Fruit fly (Drosophila melanogaster) whole organism, embryonic: ENCODE data around the gene dls.

Experiments used
- B-H1 ChIP-seq: fragments of 200-800 bp; sonication (Bioruptor generic); IDR thresholded peaks from 3 replicates; pipeline ENCODE4 v1.3.6; 2022; ENCODE audit warnings: missing biosample characterization, missing genetic modification characterization
- BEAF-32 ChIP-seq: fragments of 200-800 bp; sonication (Bioruptor generic); optimal IDR thresholded peaks from 3 replicates; lab custom pipeline; 2017; ENCODE audit warnings: missing biosample characterization, missing genetic modification characterization, mild to moderate bottlenecking, moderate library complexity, missing genetic modification reagents
- C15 ChIP-seq: fragments of 200-800 bp; sonication (Bioruptor generic); IDR thresholded peaks from 3 replicates; pipeline ENCODE4 v1.3.6; 2022; ENCODE audit warnings: missing biosample characterization, missing genetic modification characterization
- CG10543 ChIP-seq: fragments of 200-800 bp; sonication (Bioruptor generic); optimal IDR thresholded peaks from 3 replicates; lab custom pipeline; 2017; ENCODE audit warnings: missing biosample characterization, mild to moderate bottlenecking, missing genetic modification characterization, moderate library complexity
- CG11695 ChIP-seq: fragments of 200-800 bp; sonication (Bioruptor generic); IDR thresholded peaks from 3 replicates; pipeline ENCODE4 v1.3.6; 2022; ENCODE audit warnings: missing biosample characterization, missing genetic modification characterization
- CG12219 ChIP-seq: fragments of 200-800 bp; sonication (Bioruptor generic); optimal IDR thresholded peaks from 3 replicates; lab custom pipeline; 2018; ENCODE audit warnings: missing biosample characterization, mild to moderate bottlenecking, missing genetic modification characterization
- CG18476 ChIP-seq: fragments of 200-800 bp; sonication (Bioruptor generic); optimal IDR thresholded peaks from 2 replicates; lab custom pipeline; 2016; ENCODE audit warnings: missing biosample characterization, mild to moderate bottlenecking, missing genetic modification characterization
- CG18599 ChIP-seq: fragments of 200-800 bp; sonication (Bioruptor generic); optimal IDR thresholded peaks from 3 replicates; lab custom pipeline; 2017; ENCODE audit warnings: missing biosample characterization, missing genetic modification characterization, mild to moderate bottlenecking, moderate library complexity, missing genetic modification reagents
- CG2202 ChIP-seq: fragments of 200-800 bp; sonication (Bioruptor generic); optimal IDR thresholded peaks from 2 replicates; lab custom pipeline; 2018; ENCODE audit warnings: missing biosample characterization, mild to moderate bottlenecking, missing genetic modification characterization
- CG2889 ChIP-seq: fragments of 200-800 bp; sonication (Bioruptor generic); IDR thresholded peaks from 3 replicates; pipeline ENCODE4 v1.3.6; 2022; ENCODE audit warnings: missing biosample characterization, missing genetic modification characterization
- CG30020 ChIP-seq: fragments of 200-800 bp; optimal IDR thresholded peaks from 2 replicates; lab custom pipeline; 2019; ENCODE audit warnings: missing biosample characterization, mild to moderate bottlenecking, missing genetic modification characterization, moderate library complexity
- CG3065 ChIP-seq: fragments of 200-800 bp; sonication (Bioruptor generic); optimal IDR thresholded peaks from 2 replicates; lab custom pipeline; 2016; ENCODE audit warnings: missing biosample characterization, missing genetic modification characterization
- CG33557 ChIP-seq: fragments of 200-800 bp; sonication (Bioruptor generic); optimal IDR thresholded peaks from 2 replicates; lab custom pipeline; 2019; ENCODE audit warnings: missing biosample characterization, mild to moderate bottlenecking, missing genetic modification characterization, moderate library complexity
- CG34376 ChIP-seq: fragments of 200-800 bp; sonication (Bioruptor generic); optimal IDR thresholded peaks from 2 replicates; lab custom pipeline; 2018; ENCODE audit warnings: missing biosample characterization, mild to moderate bottlenecking, missing genetic modification characterization
- CG4328 ChIP-seq: fragments of 200-800 bp; sonication (Bioruptor generic); optimal IDR thresholded peaks from 3 replicates; lab custom pipeline; 2017; ENCODE audit warnings: missing biosample characterization, missing genetic modification reagents, missing genetic modification characterization
- CG6654 ChIP-seq: fragments of 200-800 bp; sonication (Bioruptor generic); optimal IDR thresholded peaks from 2 replicates; lab custom pipeline; 2017; ENCODE audit warnings: missing biosample characterization, mild to moderate bottlenecking, missing genetic modification characterization
- CG7271 ChIP-seq: fragments of 200-800 bp; sonication (Bioruptor generic); optimal IDR thresholded peaks from 2 replicates; lab custom pipeline; 2018; ENCODE audit warnings: missing biosample characterization, mild to moderate bottlenecking, missing genetic modification characterization, moderate library complexity
- CG7786 ChIP-seq: fragments of 200-800 bp; sonication (Bioruptor generic); optimal IDR thresholded peaks from 2 replicates; lab custom pipeline; 2016; ENCODE audit warnings: missing biosample characterization, missing genetic modification characterization
- CG8359 ChIP-seq: fragments of 200-800 bp; sonication (Bioruptor generic); optimal IDR thresholded peaks from 2 replicates; lab custom pipeline; 2017; ENCODE audit warnings: missing biosample characterization, mild to moderate bottlenecking, missing genetic modification characterization, borderline replicate concordance
- Doc2 ChIP-seq: fragments of 200-800 bp; sonication (Bioruptor generic); IDR thresholded peaks from 2 replicates; pipeline ENCODE4 v1.3.6; 2022; ENCODE audit warnings: missing biosample characterization, missing genetic modification characterization
- Dp ChIP-seq: fragments of 200-800 bp; sonication (Bioruptor generic); optimal IDR thresholded peaks from 2 replicates; lab custom pipeline; 2018; ENCODE audit warnings: missing biosample characterization, mild to moderate bottlenecking, missing genetic modification characterization, moderate library complexity
- Dref ChIP-seq: fragments of 200-800 bp; sonication (Bioruptor generic); IDR thresholded peaks from 2 replicates; pipeline ENCODE4 v1.3.6; 2022; ENCODE audit warnings: missing biosample characterization, missing genetic modification characterization
- Ets65A ChIP-seq: fragments of 200-800 bp; sonication (Bioruptor generic); peaks from one replicate; lab custom pipeline; 2016; ENCODE audit warnings: missing biosample characterization, missing genetic modification characterization
- HLH4C ChIP-seq: fragments of 200-800 bp; sonication (Bioruptor generic); IDR thresholded peaks from 3 replicates; pipeline ENCODE4 v1.3.6; 2022; ENCODE audit warnings: missing biosample characterization, missing genetic modification characterization; ENCODE audit not compliant: partially characterized antibody
- HmgD ChIP-seq: fragments of 200-800 bp; sonication (Bioruptor generic); optimal IDR thresholded peaks from 3 replicates; lab custom pipeline; 2016; ENCODE audit warnings: missing biosample characterization, missing genetic modification characterization
- Hmx ChIP-seq: fragments of 200-800 bp; sonication (Bioruptor generic); optimal IDR thresholded peaks from 2 replicates; lab custom pipeline; 2016; ENCODE audit warnings: missing biosample characterization, missing genetic modification characterization
- NC2α ChIP-seq: fragments of 200-800 bp; sonication (Bioruptor generic); optimal IDR thresholded peaks from 2 replicates; lab custom pipeline; 2016; ENCODE audit warnings: missing biosample characterization, missing genetic modification characterization
- Sin3A ChIP-seq: fragments of >200 bp; optimal IDR thresholded peaks from 2 replicates; lab custom pipeline; 2018
- Stat92E ChIP-seq, 3 experiments: fragments of >200 bp in 2 of 3; fragments of 200-800 bp in 1 of 3; sonication (Bioruptor generic) in 1 of 3; optimal IDR thresholded peaks; 2 replicates each; lab custom pipeline; 2017 to 2019; ENCODE audit warnings: missing biosample characterization in 3 of 3, missing genetic modification characterization in 3 of 3, mild to moderate bottlenecking in 1 of 3, moderate library complexity in 1 of 3
- ab ChIP-seq: fragments of 200-800 bp; sonication (Bioruptor generic); optimal IDR thresholded peaks from 2 replicates; lab custom pipeline; 2016; ENCODE audit warnings: missing biosample characterization, missing genetic modification characterization
- abd-A ChIP-seq: fragments of 200-800 bp; sonication (Bioruptor generic); optimal IDR thresholded peaks from 3 replicates; lab custom pipeline; 2019; ENCODE audit warnings: missing biosample characterization, mild to moderate bottlenecking, missing genetic modification characterization, moderate library complexity
- cato ChIP-seq: fragments of 200-800 bp; sonication (Bioruptor generic); optimal IDR thresholded peaks from 2 replicates; lab custom pipeline; 2016; ENCODE audit warnings: missing biosample characterization, missing genetic modification characterization, borderline replicate concordance
- exex ChIP-seq: fragments of 200-800 bp; sonication (Bioruptor generic); optimal IDR thresholded peaks from 4 replicates; lab custom pipeline; 2018; ENCODE audit warnings: missing biosample characterization, mild to moderate bottlenecking, missing genetic modification characterization, moderate library complexity
- fu2 ChIP-seq: fragments of 200-800 bp; sonication (Bioruptor generic); optimal IDR thresholded peaks from 2 replicates; lab custom pipeline; 2016; ENCODE audit warnings: missing biosample characterization, missing genetic modification characterization
- gcm ChIP-seq: fragments of 200-800 bp; sonication (Bioruptor generic); optimal IDR thresholded peaks from 2 replicates; lab custom pipeline; 2019; ENCODE audit warnings: missing biosample characterization, mild to moderate bottlenecking, missing genetic modification characterization, moderate library complexity
- grau ChIP-seq: fragments of 200-800 bp; optimal IDR thresholded peaks from 3 replicates; lab custom pipeline; 2019; ENCODE audit warnings: missing biosample characterization, mild to moderate bottlenecking, missing genetic modification characterization, moderate library complexity
- hbn ChIP-seq: fragments of 200-800 bp; sonication (Bioruptor generic); IDR thresholded peaks from 2 replicates; pipeline ENCODE4 v1.3.6; 2022; ENCODE audit warnings: missing biosample characterization, missing genetic modification characterization; ENCODE audit not compliant: partially characterized antibody
- lov ChIP-seq, 2 experiments: fragments of 200-800 bp in 1 of 2; fragments of >200 bp in 1 of 2; sonication (Bioruptor generic) in 1 of 2; IDR thresholded peaks in 1 of 2; optimal IDR thresholded peaks in 1 of 2; 2 replicates in 1 of 2; 3 replicates in 1 of 2; pipeline versions ENCODE4 v1.3.6 to Lab custom; 2017 to 2022; ENCODE audit warnings: missing biosample characterization in 1 of 2, missing genetic modification characterization in 1 of 2
- org-1 ChIP-seq: fragments of 200-800 bp; sonication (Bioruptor generic); optimal IDR thresholded peaks from 2 replicates; lab custom pipeline; 2017; ENCODE audit warnings: missing biosample characterization, missing genetic modification characterization
- pita ChIP-seq: fragments of 200-800 bp; sonication (Bioruptor generic); optimal IDR thresholded peaks from 2 replicates; lab custom pipeline; 2017; ENCODE audit warnings: missing biosample characterization, mild to moderate bottlenecking, missing genetic modification characterization
- psq ChIP-seq: fragments of 200-800 bp; sonication (Bioruptor generic); optimal IDR thresholded peaks from 2 replicates; lab custom pipeline; 2017; ENCODE audit warnings: missing biosample characterization, missing genetic modification characterization
- row ChIP-seq: fragments of 200-800 bp; sonication (Bioruptor generic); IDR thresholded peaks from 3 replicates; pipeline ENCODE4 v1.3.6; 2022; ENCODE audit warnings: missing biosample characterization, missing genetic modification characterization
- sc ChIP-seq, 3 experiments: fragments of >200 bp in 2 of 3; fragments of 200-800 bp in 1 of 3; sonication (Bioruptor generic) in 1 of 3; optimal IDR thresholded peaks; 2 replicates in 2 of 3; 3 replicates in 1 of 3; lab custom pipeline; 2017; ENCODE audit warnings: mild to moderate bottlenecking in 1 of 3, missing biosample characterization in 1 of 3, missing genetic modification characterization in 1 of 3, missing genetic modification reagents in 1 of 3
- schlank ChIP-seq: fragments of 200-800 bp; sonication (Bioruptor generic); optimal IDR thresholded peaks from 2 replicates; lab custom pipeline; 2018; ENCODE audit warnings: missing biosample characterization, mild to moderate bottlenecking, missing genetic modification characterization
- sim ChIP-seq: fragments of 200-800 bp; sonication (Bioruptor generic); IDR thresholded peaks from 2 replicates; pipeline ENCODE4 v1.3.6; 2022; ENCODE audit warnings: missing biosample characterization, missing genetic modification characterization
- sqz ChIP-seq: fragments of 200-800 bp; sonication (Bioruptor generic); optimal IDR thresholded peaks from 3 replicates; lab custom pipeline; 2018; ENCODE audit warnings: missing biosample characterization, mild to moderate bottlenecking, missing genetic modification characterization
- stc ChIP-seq: fragments of 200-800 bp; sonication (Bioruptor generic); IDR thresholded peaks from 2 replicates; pipeline ENCODE4 v1.3.6; 2022; ENCODE audit warnings: missing biosample characterization, missing genetic modification characterization
- tx ChIP-seq: fragments of 200-800 bp; sonication (Bioruptor generic); optimal IDR thresholded peaks from 2 replicates; lab custom pipeline; 2016; ENCODE audit warnings: missing biosample characterization, missing genetic modification characterization
- unpg ChIP-seq: fragments of 200-800 bp; sonication (Bioruptor generic); optimal IDR thresholded peaks from 3 replicates; lab custom pipeline; 2018; ENCODE audit warnings: missing biosample characterization, mild to moderate bottlenecking, missing genetic modification characterization, moderate library complexity

The dls gene

dm6 chr3L:16228659-16229205, 27.6 kb downstream of the dls start, which contains the start of gene Tmx3 (continued):
- TF ChIP-seq CG11695 (GFP tag; lab: Robert Waterston, UW) (peak; percentile 88), sim (GFP tag; lab: Robert Waterston, UW) (0 out of 2 replicates have a peak, but pooled peaks have one; percentile 50), Dref (no peak), stc (GFP tag; lab: Robert Waterston, UW) (peak; percentile 92), Doc2 (GFP tag; lab: Robert Waterston, UW) (no peak), C15 (GFP tag; lab: Robert Waterston, UW) (peak; percentile 76; the same call in 2 of the 3 replicates), CG7786 (peak; percentile 38), tx (GFP tag; lab: Kevin White, UChicago) (peak; percentile 22), schlank (peak; percentile 27), Hmx (no peak), abd-A (tag; lab: Kevin White, UChicago) (no peak), cato (GFP tag; lab: Kevin White, UChicago) (peak; percentile 73), hbn (GFP tag; lab: Robert Waterston, UW) (no peak), pita (GFP tag; lab: Kevin White, UChicago) (no peak), CG34376 (GFP tag; lab: Kevin White, UChicago) (no peak), unpg (GFP tag; lab: Kevin White, UChicago) (no peak), CG33557 (GFP tag; lab: Kevin White, UChicago) (peak; percentile 75), NC2α (no peak), fu2 (peak; percentile 44), sc (optimal IDR thresholded peaks at IDR 0.05; lab: Kevin White, UChicago) (no peak), sc (GFP tag; optimal IDR thresholded peaks at IDR 0.05; lab: Kevin White, UChicago) (peak; percentile 74), CG2202 (tag; lab: Kevin White, UChicago) (peak; percentile 61), org-1 (GFP tag; lab: Kevin White, UChicago) (peak; percentile 31), sqz (GFP tag; lab: Kevin White, UChicago) (no peak), gcm (peak; percentile 67), CG10543 (no peak), grau (tag; lab: Kevin White, UChicago) (peak; percentile 91), CG2889 (GFP tag; lab: Robert Waterston, UW) (peak; percentile 77), Stat92E (GFP tag; optimal IDR thresholded peaks at IDR 0.05; lab: Kevin White, UChicago) (peak in 1 of 3 experiments; percentile 45), Dp (peak; percentile 28), lov (optimal IDR thresholded peaks at IDR 0.05; lab: Kevin White, UChicago) (no peak), lov (GFP tag; IDR thresholded peaks at IDR 0.05; lab: Robert Waterston, UW) (peak; percentile 73; the same call in 1 of the 3 replicates), BEAF-32 (GFP tag; lab: Kevin White, UChicago) (peak; percentile 28), Sin3A (no peak), psq (peak; percentile 58), B-H1 (GFP tag; lab: Robert Waterston, UW) (peak; percentile 89), exex (tag; lab: Kevin White, UChicago) (no peak), CG3065 (GFP tag; lab: Kevin White, UChicago) (peak; percentile 82), CG18476 (no peak), CG30020 (tag; lab: Kevin White, UChicago) (peak; percentile 76), HLH4C (GFP tag; lab: Robert Waterston, UW) (no peak), CG8359 (GFP tag; lab: Kevin White, UChicago) (no peak), CG7271 (peak; percentile 52), CG12219 (GFP tag; lab: Kevin White, UChicago) (no peak), CG4328 (GFP tag; lab: Kevin White, UChicago) (peak; percentile 23), Ets65A (GFP tag; lab: Kevin White, UChicago) (peak; percentile 95), ab (GFP tag; lab: Kevin White, UChicago) (no peak), CG6654 (GFP tag; lab: Kevin White, UChicago) (peak; percentile 33), CG18599 (GFP tag; lab: Kevin White, UChicago) (no peak), row (GFP tag; lab: Robert Waterston, UW) (peak; percentile 94), HmgD (GFP tag; lab: Kevin White, UChicago) (no peak)
